Worm (Caenorhabditis elegans) whole organism, mixed stage, embryonic: ENCODE data around the gene spk-1.
A peak's percentile ranks its signal among the peaks of the same experiment; 100 is the strongest.

Source experiments
- M03D4.4 ChIP-seq: sonication (generic microtip); optimal IDR thresholded peaks from 2 replicates; lab custom pipeline; 2017; ENCODE audit warnings: mild to moderate bottlenecking, missing genetic modification characterization, missing compliant biosample characterization
- bed-3 ChIP-seq: fragments of 200-800 bp; sonication (Bioruptor generic); optimal IDR thresholded peaks from 3 replicates; lab custom pipeline; 2018; ENCODE audit warnings: mild to moderate bottlenecking, missing genetic modification characterization, moderate library complexity, missing compliant biosample characterization
- blmp-1 ChIP-seq: fragments of 150-350 bp; optimal IDR thresholded peaks from 2 replicates; lab custom pipeline; 2014; ENCODE audit warnings: missing biosample characterization, missing genetic modification characterization
- ceh-39 ChIP-seq: fragments of 150-350 bp; optimal IDR thresholded peaks from 2 replicates; lab custom pipeline; 2014; ENCODE audit warnings: missing biosample characterization, missing genetic modification characterization
- ceh-43 ChIP-seq: fragments of 200-800 bp; sonication (Bioruptor generic); optimal IDR thresholded peaks from 2 replicates; lab custom pipeline; 2018; ENCODE audit warnings: mild to moderate bottlenecking, missing genetic modification characterization, moderate library complexity, missing compliant biosample characterization
- ceh-83 ChIP-seq: fragments of 200-800 bp; sonication (Bioruptor generic); optimal IDR thresholded peaks from 2 replicates; lab custom pipeline; 2018; ENCODE audit warnings: mild to moderate bottlenecking, missing genetic modification characterization, missing compliant biosample characterization
- ces-1 ChIP-seq: fragments of 150-350 bp; optimal IDR thresholded peaks from 2 replicates; lab custom pipeline; 2014; ENCODE audit warnings: missing biosample characterization, missing genetic modification reagents, missing genetic modification characterization
- cnd-1 ChIP-seq: fragments of 200-800 bp; sonication (Bioruptor generic); optimal IDR thresholded peaks from 2 replicates; lab custom pipeline; 2018; ENCODE audit warnings: mild to moderate bottlenecking, missing genetic modification characterization, missing compliant biosample characterization
- drap-1 ChIP-seq: fragments of 200-800 bp; sonication (Bioruptor generic); optimal IDR thresholded peaks from 3 replicates; lab custom pipeline; 2018; ENCODE audit warnings: mild to moderate bottlenecking, missing genetic modification characterization, missing compliant biosample characterization
- elt-1 ChIP-seq: sonication (generic microtip); optimal IDR thresholded peaks from 2 replicates; lab custom pipeline; 2017; ENCODE audit warnings: missing genetic modification characterization, mild to moderate bottlenecking, missing compliant biosample characterization, antibody characterized with exemption, moderate library complexity, borderline replicate concordance; ENCODE audit not compliant: insufficient read depth
- elt-3 ChIP-seq: fragments of 150-350 bp; optimal IDR thresholded peaks from 2 replicates; lab custom pipeline; 2014; ENCODE audit warnings: missing biosample characterization, missing genetic modification characterization
- flh-1 ChIP-seq: fragments of 200-800 bp; sonication (Bioruptor generic); optimal IDR thresholded peaks from 2 replicates; lab custom pipeline; 2018; ENCODE audit warnings: mild to moderate bottlenecking, missing genetic modification characterization, moderate library complexity, missing compliant biosample characterization
- ham-2 ChIP-seq: fragments of 200-800 bp; sonication (Bioruptor generic); optimal IDR thresholded peaks from 2 replicates; lab custom pipeline; 2018; ENCODE audit warnings: mild to moderate bottlenecking, missing genetic modification characterization, missing compliant biosample characterization
- hlh-1 ChIP-seq: fragments of 150-350 bp; optimal IDR thresholded peaks from 2 replicates; lab custom pipeline; 2014; ENCODE audit warnings: missing biosample characterization, missing genetic modification reagents, missing genetic modification characterization
- lin-13 ChIP-seq: fragments of 150-350 bp; optimal IDR thresholded peaks from 2 replicates; lab custom pipeline; 2014; ENCODE audit warnings: missing biosample characterization, missing genetic modification characterization
- lin-32 ChIP-seq: fragments of 200-800 bp; sonication (Bioruptor generic); optimal IDR thresholded peaks from 2 replicates; lab custom pipeline; 2018; ENCODE audit warnings: mild to moderate bottlenecking, missing genetic modification characterization, missing compliant biosample characterization
- lsy-2 ChIP-seq: fragments of 150-350 bp; optimal IDR thresholded peaks from 2 replicates; lab custom pipeline; 2014; ENCODE audit warnings: missing biosample characterization, missing genetic modification characterization
- mab-5 ChIP-seq: fragments of 150-350 bp; optimal IDR thresholded peaks from 2 replicates; lab custom pipeline; 2014; ENCODE audit warnings: missing biosample characterization, missing genetic modification characterization
- mep-1 ChIP-seq: fragments of 150-350 bp; optimal IDR thresholded peaks from 2 replicates; lab custom pipeline; 2017; ENCODE audit warnings: missing biosample characterization, missing genetic modification reagents, missing genetic modification characterization, inconsistent platforms
- mls-2 ChIP-seq: sonication (generic microtip); optimal IDR thresholded peaks from 2 replicates; lab custom pipeline; 2016; ENCODE audit warnings: mild to moderate bottlenecking, missing genetic modification characterization, moderate library complexity, missing compliant biosample characterization
- nhr-12 ChIP-seq: fragments of 150-350 bp; optimal IDR thresholded peaks from 2 replicates; lab custom pipeline; 2014; ENCODE audit warnings: missing biosample characterization, missing genetic modification characterization
- nhr-2 ChIP-seq: fragments of 150-350 bp; optimal IDR thresholded peaks from 2 replicates; lab custom pipeline; 2014; ENCODE audit warnings: missing biosample characterization, missing genetic modification characterization
- nhr-237 ChIP-seq: fragments of 150-350 bp; optimal IDR thresholded peaks from 2 replicates; lab custom pipeline; 2014; ENCODE audit warnings: missing biosample characterization, missing genetic modification characterization
- nhr-28 ChIP-seq: fragments of 150-350 bp; optimal IDR thresholded peaks from 2 replicates; lab custom pipeline; 2014; ENCODE audit warnings: missing biosample characterization, missing genetic modification characterization
- nhr-76 ChIP-seq: sonication (generic microtip); optimal IDR thresholded peaks from 2 replicates; lab custom pipeline; 2017; ENCODE audit warnings: missing biosample characterization, missing genetic modification characterization
- pha-4 ChIP-seq: fragments of 150-350 bp; optimal IDR thresholded peaks from 2 replicates; lab custom pipeline; 2018; ENCODE audit warnings: missing biosample characterization, missing genetic modification reagents, missing genetic modification characterization
- sem-2 ChIP-seq: fragments of 200-800 bp; sonication (Bioruptor generic); optimal IDR thresholded peaks from 2 replicates; lab custom pipeline; 2018; ENCODE audit warnings: mild to moderate bottlenecking, missing genetic modification characterization, missing compliant biosample characterization
- snpc-4 ChIP-seq: fragments of 150-350 bp; optimal IDR thresholded peaks from 2 replicates; lab custom pipeline; 2014; ENCODE audit warnings: missing biosample characterization, missing genetic modification characterization
- sptf-1 ChIP-seq: sonication (generic microtip); optimal IDR thresholded peaks from 2 replicates; lab custom pipeline; 2017; ENCODE audit warnings: mild to moderate bottlenecking, missing genetic modification characterization, moderate library complexity, missing compliant biosample characterization
- tbx-8 ChIP-seq: fragments of 200-800 bp; sonication (Bioruptor generic); optimal IDR thresholded peaks from 2 replicates; lab custom pipeline; 2018; ENCODE audit warnings: mild to moderate bottlenecking, missing genetic modification characterization, moderate library complexity, missing compliant biosample characterization
- unc-120 ChIP-seq: sonication (generic microtip); optimal IDR thresholded peaks from 2 replicates; lab custom pipeline; 2017; ENCODE audit warnings: missing genetic modification characterization, missing compliant biosample characterization; ENCODE audit not compliant: poor library complexity, severe bottlenecking
- unc-39 ChIP-seq: fragments of 150-350 bp; optimal IDR thresholded peaks from 2 replicates; lab custom pipeline; 2014; ENCODE audit warnings: missing biosample characterization, missing genetic modification characterization
- unc-62 ChIP-seq: fragments of 150-350 bp; optimal IDR thresholded peaks from 2 replicates; lab custom pipeline; 2014; ENCODE audit warnings: missing biosample characterization, missing genetic modification reagents, missing genetic modification characterization
- zip-8 ChIP-seq: fragments of 150-350 bp; optimal IDR thresholded peaks from 2 replicates; lab custom pipeline; 2014; ENCODE audit warnings: missing biosample characterization, missing genetic modification characterization
- ztf-11 ChIP-seq: fragments of 150-350 bp; optimal IDR thresholded peaks from 2 replicates; lab custom pipeline; 2014; ENCODE audit warnings: missing biosample characterization, missing genetic modification characterization

The spk-1 gene

ce11 chrIII:9443417-9444027, 12.9 kb upstream of the spk-1 start, which contains the start of gene pir-2:
TSS of gene pir-2 (minus strand) at chrIII:9443634.
- TF ChIP-seq ceh-43 (GFP tag; lab: Kevin White, UChicago) (no peak), lsy-2 (tag; lab: Kevin White, UChicago) (peak; percentile 85), nhr-28 (tag; lab: Kevin White, UChicago) (no peak), nhr-76 (tag; lab: Kevin White, UChicago) (no peak), ces-1 (peak; percentile 84), pha-4 (tag; lab: Kevin White, UChicago) (peak; percentile 83), ham-2 (GFP tag; lab: Kevin White, UChicago) (peak; percentile 69), lin-32 (GFP tag; lab: Kevin White, UChicago) (peak; percentile 83), ceh-83 (GFP tag; lab: Kevin White, UChicago) (peak; percentile 66), nhr-237 (peak; percentile 65), elt-3 (tag; lab: Kevin White, UChicago) (peak; percentile 8), ceh-39 (tag; lab: Kevin White, UChicago) (peak; percentile 93), unc-62 (peak; percentile 74), hlh-1 (tag; lab: Kevin White, UChicago) (peak; percentile 98), M03D4.4 (no peak), unc-120 (tag; lab: Kevin White, UChicago) (peak; percentile 82), mep-1 (peak; percentile 88), cnd-1 (tag; lab: Kevin White, UChicago) (peak; percentile 94), mls-2 (tag; lab: Kevin White, UChicago) (peak; percentile 66), drap-1 (GFP tag; lab: Kevin White, UChicago) (peak; percentile 32), ztf-11 (tag; lab: Kevin White, UChicago) (peak; percentile 63), lin-13 (tag; lab: Kevin White, UChicago) (peak; percentile 28), snpc-4 (no peak), unc-39 (tag; lab: Kevin White, UChicago) (no peak), nhr-12 (tag; lab: Kevin White, UChicago) (no peak), nhr-2 (tag; lab: Kevin White, UChicago) (peak; percentile 12), tbx-8 (GFP tag; lab: Kevin White, UChicago) (no peak), sptf-1 (tag; lab: Kevin White, UChicago) (peak; percentile 73)

ce11 chrIII:9449831-9450230, 6.6 kb upstream of the spk-1 start, which contains the start of gene F54C8.6:
TSS of gene F54C8.6 (minus strand) at chrIII:9449931.
- TF ChIP-seq lin-13 (tag; lab: Kevin White, UChicago): no peak
- no peak for TF ChIP-seq unc-62
- no peak for TF ChIP-seq pha-4 (tag; lab: Kevin White, UChicago)
- no peak for TF ChIP-seq mls-2 (tag; lab: Kevin White, UChicago)
- TF ChIP-seq elt-3 (tag; lab: Kevin White, UChicago): no peak

- TF ChIP-seq blmp-1 (tag; lab: Kevin White, UChicago) (no peak), mls-2 (tag; lab: Kevin White, UChicago) (peak; percentile 83), ham-2 (GFP tag; lab: Kevin White, UChicago) (peak; percentile 76), ztf-11 (tag; lab: Kevin White, UChicago) (peak; percentile 24), snpc-4 (no peak), sem-2 (no peak), cnd-1 (tag; lab: Kevin White, UChicago) (peak; percentile 11), flh-1 (GFP tag; lab: Kevin White, UChicago) (no peak), nhr-2 (tag; lab: Kevin White, UChicago) (peak; percentile 96), M03D4.4 (no peak), nhr-237 (no peak), ces-1 (peak; percentile 72), drap-1 (GFP tag; lab: Kevin White, UChicago) (no peak), ceh-39 (tag; lab: Kevin White, UChicago) (no peak), nhr-12 (tag; lab: Kevin White, UChicago) (no peak), bed-3 (GFP tag; lab: Kevin White, UChicago) (no peak), lin-32 (GFP tag; lab: Kevin White, UChicago) (peak; percentile 5), unc-62 (peak; percentile 22), tbx-8 (GFP tag; lab: Kevin White, UChicago) (no peak), ceh-83 (GFP tag; lab: Kevin White, UChicago) (no peak), lin-13 (tag; lab: Kevin White, UChicago) (no peak), unc-120 (tag; lab: Kevin White, UChicago) (no peak), hlh-1 (tag; lab: Kevin White, UChicago) (no peak), sptf-1 (tag; lab: Kevin White, UChicago) (peak; percentile 45), mep-1 (peak; percentile 11), nhr-28 (tag; lab: Kevin White, UChicago) (no peak), zip-8 (tag; lab: Kevin White, UChicago) (no peak), lsy-2 (tag; lab: Kevin White, UChicago) (peak; percentile 63), ceh-43 (GFP tag; lab: Kevin White, UChicago) (peak; percentile 67), elt-1 (no peak), mab-5 (tag; lab: Kevin White, UChicago) (no peak), unc-39 (tag; lab: Kevin White, UChicago) (peak; percentile 16), pha-4 (tag; lab: Kevin White, UChicago) (no peak), elt-3 (tag; lab: Kevin White, UChicago) (no peak), nhr-76 (tag; lab: Kevin White, UChicago) (no peak)
These were observed 5.5 kb upstream of the spk-1 start for ce11 chrIII:9450933-9451332.
